Fruit fly (Drosophila melanogaster) ovary, adult (tissue): Measurements from ENCODE around the gene pad.

Experiments
- CG17801 ChIP-seq: fragments of 200-800 bp; optimal IDR thresholded peaks from 2 replicates; lab custom pipeline; 2019; ENCODE audit warnings: missing biosample characterization, mild to moderate bottlenecking, missing genetic modification characterization, moderate library complexity; ENCODE audit not compliant: partially characterized antibody

The pad gene

DNA sequence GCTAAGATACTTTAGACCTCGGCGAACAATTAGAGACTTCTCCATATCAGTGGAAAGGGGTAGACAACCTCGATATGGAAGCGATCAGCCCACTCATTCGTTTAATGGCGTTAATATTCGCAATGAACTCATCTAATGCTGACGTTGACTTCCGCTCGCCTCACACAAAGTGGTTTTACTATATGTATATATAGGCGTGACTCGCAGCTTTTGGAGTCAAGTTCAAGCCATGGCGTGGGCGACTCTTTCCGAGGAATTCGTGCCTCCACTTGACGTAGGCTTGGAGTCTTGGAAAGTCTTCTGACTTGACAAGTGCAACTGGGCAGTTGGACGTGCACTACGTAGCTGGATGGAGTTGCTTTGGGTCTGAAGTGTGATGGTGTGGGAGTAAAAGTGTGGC is 11.6 kb downstream of the pad start:
- no peak for TF ChIP-seq CG17801 (GFP tag; lab: Kevin White, UChicago)

DNA sequence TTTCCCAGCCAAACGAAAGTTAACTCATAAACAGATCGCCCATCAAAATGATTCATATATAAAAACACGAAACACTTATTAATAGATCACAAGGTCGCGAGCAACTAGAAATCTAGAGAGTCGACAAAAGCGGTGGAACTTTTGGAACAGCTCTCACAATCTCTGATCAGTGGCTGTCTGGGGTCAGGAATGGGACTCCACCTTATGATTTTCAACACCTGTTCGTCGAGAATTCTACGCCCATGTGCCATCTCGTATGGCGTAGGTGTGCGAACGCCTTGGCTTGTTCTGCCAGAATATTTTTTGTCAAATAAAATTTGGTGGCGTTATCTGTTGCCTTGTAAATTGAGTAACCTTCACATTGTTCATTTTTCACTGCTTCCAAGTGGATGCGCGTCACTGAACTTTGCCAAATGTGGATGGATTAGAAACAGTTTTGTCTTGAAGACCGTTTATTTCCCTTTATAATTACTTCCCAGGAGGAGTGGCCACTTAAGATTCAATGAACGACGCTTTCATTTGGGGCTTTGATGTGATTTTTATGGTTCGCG is 13.3 kb downstream of the pad start:
- no peak for TF ChIP-seq CG17801 (GFP tag; lab: Kevin White, UChicago)

DNA sequence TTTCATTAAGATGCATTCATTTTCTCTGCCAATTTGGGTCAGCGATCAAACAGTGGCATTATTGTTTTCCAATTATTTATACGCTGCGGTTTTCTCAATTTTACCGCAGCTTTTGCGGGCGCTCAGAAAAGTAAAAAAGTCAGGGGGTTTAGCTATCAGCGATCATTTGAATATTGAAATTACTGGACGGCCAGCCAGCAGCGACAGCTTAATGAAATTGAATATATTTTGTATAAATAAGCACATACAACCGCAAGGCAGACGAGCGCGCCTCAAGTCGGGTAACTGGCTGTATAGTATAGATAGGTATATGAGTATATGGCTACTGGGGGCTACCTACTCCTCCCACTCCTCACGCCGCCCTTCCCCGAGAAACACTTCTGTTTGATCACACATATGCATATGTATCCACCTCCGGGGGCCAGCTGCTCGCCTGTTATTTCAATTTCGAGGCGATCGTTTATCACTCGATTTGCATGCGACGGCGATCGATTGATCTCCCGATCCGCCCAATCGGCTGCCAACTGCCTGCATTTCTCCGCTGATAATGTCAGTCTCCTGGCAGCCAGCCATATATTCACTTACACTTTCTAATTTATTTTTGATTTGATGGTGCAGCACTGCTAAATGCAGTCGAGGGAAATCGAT is 14.2 kb downstream of the pad start:
- TF ChIP-seq CG17801 (GFP tag; lab: Kevin White, UChicago) = no peak

DNA sequence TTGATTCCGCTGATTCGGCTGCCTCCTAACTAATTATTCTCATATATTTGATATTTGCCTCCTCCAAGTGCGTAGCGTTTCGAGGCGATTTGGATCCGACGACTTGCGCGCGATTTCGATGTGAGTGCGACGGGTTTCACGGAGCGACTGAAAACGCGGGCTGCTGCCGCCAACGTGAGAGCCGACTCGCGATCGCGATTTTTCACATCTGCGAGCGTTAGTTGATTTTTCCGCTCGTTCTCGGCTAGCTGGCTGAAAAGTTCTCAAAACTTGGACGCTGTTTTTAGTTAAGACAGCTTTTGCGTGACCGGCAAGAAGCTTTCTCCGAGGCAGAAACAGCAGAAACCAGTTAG is 14.7 kb downstream of the pad start, which contains the start of gene CG10311:
CG10311 (minus strand) TSS at position 153 of the 353 bp plus-strand sequence.
- no peak for TF ChIP-seq CG17801 (GFP tag; lab: Kevin White, UChicago)

DNA sequence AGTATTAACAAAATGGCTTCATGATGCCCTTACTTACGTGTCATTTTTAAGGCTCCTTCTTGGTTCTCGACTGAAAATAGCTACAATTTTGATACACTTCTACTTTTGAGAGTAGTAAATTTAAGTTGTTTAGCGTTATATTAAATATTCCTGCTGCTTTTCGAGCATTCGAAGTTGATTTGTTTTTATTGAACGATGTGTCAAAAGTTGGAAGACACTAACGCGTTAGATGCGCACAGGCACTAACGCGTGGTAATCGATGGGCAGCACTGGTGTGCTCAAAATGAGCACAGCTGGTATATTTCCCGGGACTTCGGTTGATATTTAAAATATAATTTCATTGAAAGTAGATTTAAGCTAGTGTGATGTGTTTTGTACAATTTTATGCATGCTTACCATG is 17.0 kb downstream of the pad start, which contains the start of gene CG17931:
CG17931 (minus strand) TSS at position 369 of the 400 bp plus-strand sequence.
- TF ChIP-seq CG17801 (GFP tag; lab: Kevin White, UChicago) = no peak

DNA sequence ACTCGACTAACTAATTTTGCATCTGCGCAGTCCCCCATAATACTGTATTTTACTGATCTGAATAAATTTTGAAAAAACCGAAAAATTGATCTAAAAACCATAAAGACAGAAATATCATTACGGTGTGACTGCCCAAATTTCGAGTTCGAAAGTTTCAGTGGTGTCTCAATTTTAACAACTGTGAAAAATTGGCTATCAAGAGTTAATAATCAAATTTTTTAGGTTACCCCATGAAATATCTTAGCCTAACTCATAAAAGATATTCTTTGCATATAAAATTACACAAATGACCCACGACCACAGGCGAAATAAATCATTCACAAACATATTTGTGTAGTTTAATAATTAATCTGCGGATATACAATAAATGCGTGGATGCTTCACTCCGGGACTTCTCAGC is 17.9 kb downstream of the pad start, which contains the start of gene CG42446:
CG42446 (minus strand) TSS at position 101 of the 400 bp plus-strand sequence.
- TF ChIP-seq CG17801 (GFP tag; lab: Kevin White, UChicago) = no peak

DNA sequence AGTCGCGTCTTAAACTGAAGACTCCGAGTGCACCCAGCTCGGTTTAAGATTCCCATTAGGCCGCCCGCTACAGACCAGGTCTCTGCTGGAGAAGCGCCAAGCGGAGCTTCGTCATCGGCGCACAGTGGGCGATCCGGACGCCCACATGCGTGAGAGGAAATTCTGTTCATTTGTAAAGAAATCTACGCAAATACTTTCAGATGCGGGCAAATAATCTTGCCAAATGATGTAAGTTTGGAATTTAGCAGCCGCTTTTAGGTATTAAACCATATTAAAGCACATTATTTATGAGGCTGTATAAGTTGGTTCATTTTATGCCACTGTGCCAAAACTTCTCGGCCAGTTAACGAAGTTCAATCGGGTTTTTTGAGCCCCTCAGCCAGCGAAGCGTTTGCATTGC is 26.2 kb downstream of the pad start, which contains the start of gene js:
js (minus strand) TSS at position 19 of the 400 bp plus-strand sequence.
- TF ChIP-seq CG17801 (GFP tag; lab: Kevin White, UChicago) = no peak

DNA sequence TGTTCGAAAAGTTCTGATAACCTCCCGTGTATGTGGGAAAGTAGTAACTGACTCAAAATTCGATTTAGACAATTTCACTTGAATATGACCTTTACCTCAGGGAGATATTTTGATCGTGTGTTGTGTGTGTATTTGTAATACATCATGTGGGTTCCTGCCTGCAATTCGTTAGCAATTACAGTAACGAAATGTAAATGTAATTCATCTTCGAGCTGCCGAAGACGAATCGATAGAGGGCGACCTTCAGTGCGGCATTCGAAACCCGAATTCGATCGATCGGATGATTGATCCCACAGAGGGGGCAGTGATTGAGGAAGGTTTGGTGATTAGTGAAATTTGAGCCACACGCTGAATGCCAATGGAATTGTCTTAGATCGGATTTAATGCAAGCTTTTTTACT is 28.3 kb downstream of the pad start, which contains the start of gene CG10317:
CG10317 (minus strand) TSS at position 101 of the 400 bp plus-strand sequence.
- no peak for TF ChIP-seq CG17801 (GFP tag; lab: Kevin White, UChicago)

DNA sequence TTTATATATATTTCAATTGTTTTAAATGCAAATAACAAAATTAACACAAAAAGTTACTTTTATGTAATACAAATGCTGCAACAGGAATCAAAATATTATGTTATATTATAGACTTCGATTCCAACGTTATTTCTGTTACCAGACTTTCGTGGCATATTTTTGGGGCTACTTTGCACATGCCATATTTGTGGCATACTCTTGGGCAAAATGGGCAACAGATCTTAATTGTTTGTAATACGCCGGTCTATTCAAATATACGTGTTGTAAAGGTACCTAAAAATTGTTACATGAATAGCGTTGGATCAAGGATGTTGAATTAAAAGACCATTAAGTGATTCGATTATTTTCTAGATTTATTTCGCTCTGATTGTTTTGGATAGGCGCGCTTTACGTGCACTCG is 32.0 kb downstream of the pad start:
- no peak for TF ChIP-seq CG17801 (GFP tag; lab: Kevin White, UChicago)

DNA sequence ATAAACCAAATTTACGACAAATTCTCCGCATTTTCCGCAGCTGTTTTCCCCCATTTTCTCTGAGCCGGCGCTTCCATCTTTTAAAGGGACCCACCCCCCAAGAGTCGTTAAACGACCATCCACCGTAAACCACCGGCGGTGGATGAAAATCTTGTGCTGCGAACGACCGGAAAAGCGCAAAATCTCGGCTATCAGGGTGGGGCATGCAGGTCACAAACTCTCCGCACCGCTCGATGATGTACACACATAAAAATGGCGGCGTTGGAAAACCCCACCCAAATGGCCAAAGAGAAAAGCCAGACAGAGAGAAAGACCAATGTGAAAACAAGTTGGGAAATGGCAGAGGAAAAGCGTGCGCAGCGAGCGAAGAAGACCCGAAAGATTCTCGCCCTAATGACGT is 43.5 kb downstream of the pad start:
- no peak for TF ChIP-seq CG17801 (GFP tag; lab: Kevin White, UChicago)

DNA sequence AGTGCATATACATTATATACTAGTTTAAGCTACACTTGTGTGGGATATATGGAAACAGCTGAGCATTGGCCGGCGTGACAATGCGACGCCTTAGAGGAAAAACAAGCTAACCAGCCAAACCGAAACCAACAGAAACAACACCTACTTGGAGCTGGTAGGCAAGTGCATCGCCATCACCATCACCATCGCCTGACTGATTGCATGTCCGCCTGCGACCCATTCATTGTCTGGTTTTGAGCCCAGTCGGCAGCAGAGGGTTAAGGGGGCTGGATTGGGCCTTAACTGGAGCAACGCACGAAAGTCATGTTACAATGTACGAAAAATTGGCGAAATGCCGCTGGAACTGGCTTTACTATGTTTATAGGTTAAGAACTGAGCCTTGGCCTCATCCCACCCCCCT is 44.9 kb downstream of the pad start:
- no peak for TF ChIP-seq CG17801 (GFP tag; lab: Kevin White, UChicago)

DNA sequence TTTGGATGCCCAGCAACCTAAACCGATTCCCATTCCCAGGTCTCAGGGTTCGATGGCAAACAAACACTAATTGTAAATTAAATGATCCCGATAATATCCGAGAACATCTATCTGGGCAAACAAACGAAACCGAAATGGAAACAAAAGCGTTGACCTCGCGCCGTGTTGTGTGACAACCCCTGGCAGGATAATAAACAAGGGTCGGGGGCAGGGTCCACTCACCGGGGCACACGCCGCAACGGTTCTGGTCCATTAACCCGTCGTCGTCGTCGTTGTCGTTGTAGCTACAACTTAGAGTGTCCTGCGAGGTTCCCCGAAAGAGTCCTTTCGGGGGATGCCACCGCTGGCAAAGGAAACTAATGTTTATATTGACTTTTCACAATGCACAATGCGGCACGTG is 47.0 kb downstream of the pad start:
- TF ChIP-seq CG17801 (GFP tag; lab: Kevin White, UChicago) = no peak

DNA sequence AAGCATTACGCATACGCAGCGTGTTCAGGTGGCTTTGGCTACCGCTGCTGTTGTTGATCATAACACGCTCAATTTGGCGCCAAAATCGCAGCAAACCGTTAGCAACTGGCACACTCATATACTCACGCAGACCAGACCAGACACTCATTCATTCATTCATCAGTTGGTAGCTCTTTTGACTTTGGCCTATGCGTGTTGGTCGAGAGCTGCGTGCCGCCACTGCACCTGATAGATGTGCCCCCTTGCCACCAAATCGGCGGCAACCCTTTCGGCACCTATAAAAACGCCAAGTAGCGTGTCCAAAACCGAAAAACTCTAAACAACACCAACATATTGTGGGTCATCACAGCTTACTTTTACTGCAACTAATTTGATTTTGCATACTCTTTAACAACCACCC is 52.4 kb downstream of the pad start:
- no peak for TF ChIP-seq CG17801 (GFP tag; lab: Kevin White, UChicago)
